Fruit fly (Drosophila melanogaster) S2 (cell line): ENCODE results near the gene fne.

Source experiments
- CG8478 ChIP-seq: fragments of >200 bp; optimal IDR thresholded peaks from 2 replicates; lab custom pipeline; 2018
- CTCF ChIP-seq, 2 experiments: fragments of >200 bp; optimal IDR thresholded peaks; 2 replicates each; lab custom pipeline; 2018

DNA sequence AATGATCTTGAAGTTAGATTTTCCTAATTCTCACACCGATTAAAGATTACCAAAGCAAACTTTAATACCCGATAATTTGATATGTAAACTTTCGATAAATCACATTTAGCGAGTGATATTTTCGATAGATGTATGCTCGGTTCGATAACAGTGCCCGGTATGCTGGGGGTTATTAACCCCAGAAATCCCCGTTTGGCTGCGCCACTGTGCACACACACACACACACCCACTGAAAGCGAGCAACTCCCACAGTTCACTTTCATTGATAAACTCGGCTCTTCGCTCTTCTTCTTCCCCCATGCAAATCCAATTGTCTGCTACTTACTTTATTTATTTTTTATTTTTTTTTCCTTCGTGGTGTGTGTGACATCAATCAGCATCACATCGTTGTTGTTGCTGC lies 20.9 kb upstream of the fne start:
- TF ChIP-seq CTCF (optimal IDR thresholded peaks at IDR 0.05; lab: Kevin White, UChicago): peak; percentile 45 to 58
- no peak for TF ChIP-seq CG8478 (lab: Kevin White, UChicago)
